Worm (Caenorhabditis elegans) whole organism, L4 larva: ENCODE results near the gene apc-11.

Experiments
- T26A8.4 ChIP-seq: fragments of 200-800 bp; sonication (Bioruptor generic); IDR thresholded peaks from 2 replicates; pipeline ENCODE4 v1.3.6; 2022; ENCODE audit warnings: missing genetic modification characterization, missing compliant biosample characterization
- Y105C5A.15 ChIP-seq: fragments of 200-800 bp; sonication (Bioruptor generic); IDR thresholded peaks from 2 replicates; pipeline ENCODE4 v1.3.6; 2022; ENCODE audit warnings: missing genetic modification characterization, missing compliant biosample characterization
- ZK546.5 ChIP-seq, 2 experiments: sonication (generic microtip); optimal IDR thresholded peaks; 2 replicates each; lab custom pipeline; 2017; ENCODE audit warnings: missing biosample characterization in 2 of 2, missing genetic modification characterization in 2 of 2
- attf-4 ChIP-seq: sonication (generic microtip); optimal IDR thresholded peaks from 3 replicates; lab custom pipeline; 2017; ENCODE audit warnings: missing biosample characterization, missing genetic modification characterization
- ceh-62 ChIP-seq: sonication (generic microtip); optimal IDR thresholded peaks from 2 replicates; lab custom pipeline; 2017; ENCODE audit warnings: missing biosample characterization, missing genetic modification characterization
- lin-38 ChIP-seq: fragments of 200-800 bp; sonication (Bioruptor generic); IDR thresholded peaks from 2 replicates; pipeline ENCODE4 v1.3.6; 2022; ENCODE audit warnings: missing genetic modification reagents, missing genetic modification characterization, missing compliant biosample characterization
- lin-39 ChIP-seq: fragments of 150-350 bp; optimal IDR thresholded peaks from 2 replicates; lab custom pipeline; 2014; ENCODE audit warnings: missing biosample characterization, missing genetic modification reagents, missing genetic modification characterization
- madf-5 ChIP-seq, 2 experiments: fragments of 200-800 bp; sonication (Bioruptor generic); IDR thresholded peaks; 2 replicates each; pipeline ENCODE4 v1.3.6; 2022; ENCODE audit warnings: missing compliant biosample characterization in 2 of 2, missing genetic modification characterization in 2 of 2
- madf-9 ChIP-seq: fragments of 200-800 bp; sonication (Bioruptor generic); conservative IDR thresholded peaks from 2 replicates; pipeline ENCODE4 v1.3.6; 2022; ENCODE audit warnings: missing genetic modification reagents, missing genetic modification characterization, missing compliant biosample characterization
- mdt-29 ChIP-seq: fragments of 200-800 bp; sonication (Bioruptor generic); IDR thresholded peaks from 2 replicates; pipeline ENCODE4 v1.3.6; 2022; ENCODE audit warnings: missing genetic modification reagents, missing genetic modification characterization, missing compliant biosample characterization
- nhr-11 ChIP-seq: fragments of 150-350 bp; optimal IDR thresholded peaks from 2 replicates; lab custom pipeline; 2014; ENCODE audit warnings: missing biosample characterization, missing genetic modification characterization
- rbr-2 ChIP-seq: sonication (generic microtip); optimal IDR thresholded peaks from 2 replicates; lab custom pipeline; 2016; ENCODE audit warnings: missing genotype, missing genetic modification characterization, missing compliant biosample characterization
- skn-1 ChIP-seq: fragments of 150-350 bp; optimal IDR thresholded peaks from 2 replicates; lab custom pipeline; 2014; ENCODE audit warnings: missing biosample characterization, missing genetic modification characterization
- snpc-1.2 ChIP-seq: fragments of 200-800 bp; sonication (Bioruptor generic); IDR thresholded peaks from 2 replicates; pipeline ENCODE4 v1.3.6; 2022; ENCODE audit warnings: missing genetic modification reagents, missing genetic modification characterization, missing compliant biosample characterization
- snpc-4 ChIP-seq: fragments of 150-350 bp; optimal IDR thresholded peaks from 2 replicates; lab custom pipeline; 2014; ENCODE audit warnings: missing biosample characterization, missing genetic modification characterization
- zfp-3 ChIP-seq: fragments of 200-800 bp; sonication (Bioruptor generic); conservative IDR thresholded peaks from 2 replicates; pipeline ENCODE4 v1.3.6; 2022; ENCODE audit warnings: missing genetic modification reagents, missing genetic modification characterization, missing compliant biosample characterization
- ztf-11 ChIP-seq: fragments of 150-350 bp; optimal IDR thresholded peaks from 2 replicates; lab custom pipeline; 2014; ENCODE audit warnings: missing biosample characterization, missing genetic modification characterization

The apc-11 gene

ce11 chrIII:4544959-4545358 lies 49.3 kb downstream of the apc-11 start, which contains the start of gene M88.3:
Gene M88.3 (minus strand): TSS chrIII:4545059.
- no peak for TF ChIP-seq ZK546.5 (tag; optimal IDR thresholded peaks at IDR 0.05; lab: Kevin White, UChicago)
- TF ChIP-seq madf-5 (GFP tag; IDR thresholded peaks at IDR 0.05; lab: Robert Waterston, UW), result no peak
- TF ChIP-seq madf-9 (GFP tag; lab: Robert Waterston, UW), result no peak
- no peak for TF ChIP-seq zfp-3 (GFP tag; lab: Robert Waterston, UW)
- TF ChIP-seq Y105C5A.15 (GFP tag; lab: Robert Waterston, UW), result no peak
- no peak for TF ChIP-seq skn-1
- no peak for TF ChIP-seq rbr-2 (tag; lab: Kevin White, UChicago)
- TF ChIP-seq ztf-11 (tag; lab: Kevin White, UChicago), result no peak
- no peak for TF ChIP-seq snpc-1.2 (GFP tag; lab: Robert Waterston, UW)
- TF ChIP-seq lin-39 (tag; lab: Kevin White, UChicago), result no peak
- no peak for TF ChIP-seq T26A8.4
- no peak for TF ChIP-seq lin-38
- no peak for TF ChIP-seq ceh-62 (tag; lab: Kevin White, UChicago)
- TF ChIP-seq nhr-11 (tag; lab: Kevin White, UChicago), result no peak
- TF ChIP-seq snpc-4 (tag; lab: Kevin White, UChicago), result no peak
- no peak for TF ChIP-seq attf-4 (tag; lab: Kevin White, UChicago)
- no peak for TF ChIP-seq mdt-29 (GFP tag; lab: Robert Waterston, UW)
